Fruit fly (Drosophila melanogaster) whole organism, embryonic: Measurements from ENCODE around the gene rngo.

Experiments used
- Ada2b ChIP-seq: fragments of 200-800 bp; sonication (Bioruptor generic); IDR thresholded peaks from 2 replicates; pipeline ENCODE4 v1.3.6; 2022; ENCODE audit warnings: missing biosample characterization, missing genetic modification characterization
- Asciz ChIP-seq: fragments of 200-800 bp; sonication (Bioruptor generic); optimal IDR thresholded peaks from 2 replicates; lab custom pipeline; 2017; ENCODE audit warnings: missing biosample characterization, mild to moderate bottlenecking, missing genetic modification characterization, missing genetic modification reagents
- Atf-2 ChIP-seq: fragments of 200-800 bp; sonication (Bioruptor generic); optimal IDR thresholded peaks from 2 replicates; lab custom pipeline; 2016; ENCODE audit warnings: missing biosample characterization, missing genetic modification characterization
- CG10654 ChIP-seq: fragments of 200-800 bp; sonication (Bioruptor generic); optimal IDR thresholded peaks from 2 replicates; lab custom pipeline; 2016; ENCODE audit warnings: missing biosample characterization, missing genetic modification characterization
- CG11247 ChIP-seq: fragments of 200-800 bp; sonication (Bioruptor generic); IDR thresholded peaks from 2 replicates; pipeline ENCODE4 v1.3.6; 2022; ENCODE audit warnings: missing biosample characterization, missing genetic modification characterization
- CG11695 ChIP-seq: fragments of 200-800 bp; sonication (Bioruptor generic); IDR thresholded peaks from 3 replicates; pipeline ENCODE4 v1.3.6; 2022; ENCODE audit warnings: missing biosample characterization, missing genetic modification characterization
- CG12744 ChIP-seq: fragments of 200-800 bp; sonication (Bioruptor generic); optimal IDR thresholded peaks from 2 replicates; lab custom pipeline; 2016; ENCODE audit warnings: missing biosample characterization, missing genetic modification characterization
- CG14965 ChIP-seq: fragments of 200-800 bp; sonication (Bioruptor generic); optimal IDR thresholded peaks from 2 replicates; lab custom pipeline; 2016; ENCODE audit warnings: missing biosample characterization, missing genetic modification characterization, borderline replicate concordance
- CG16815 ChIP-seq: fragments of 200-800 bp; sonication (Bioruptor generic); optimal IDR thresholded peaks from 3 replicates; lab custom pipeline; 2017; ENCODE audit warnings: missing biosample characterization, mild to moderate bottlenecking, missing genetic modification characterization
- CG1792 ChIP-seq: fragments of 200-800 bp; sonication (Bioruptor generic); optimal IDR thresholded peaks from 2 replicates; lab custom pipeline; 2016; ENCODE audit warnings: missing biosample characterization, missing genetic modification characterization
- CG4282 ChIP-seq: fragments of 200-800 bp; sonication (Bioruptor generic); optimal IDR thresholded peaks from 2 replicates; lab custom pipeline; 2016; ENCODE audit warnings: missing biosample characterization, missing genetic modification characterization
- CG4360 ChIP-seq: fragments of 200-800 bp; sonication (Bioruptor generic); IDR thresholded peaks from 2 replicates; pipeline ENCODE4 v1.3.6; 2022; ENCODE audit warnings: missing biosample characterization, missing genetic modification characterization
- CG6689 ChIP-seq: fragments of 200-800 bp; sonication (Bioruptor generic); IDR thresholded peaks from 2 replicates; pipeline ENCODE4 v1.3.6; 2022; ENCODE audit warnings: missing biosample characterization, missing genetic modification characterization
- CG7357 ChIP-seq: fragments of 200-800 bp; sonication (Bioruptor generic); IDR thresholded peaks from 3 replicates; pipeline ENCODE4 v1.3.6; 2022; ENCODE audit warnings: missing biosample characterization, missing genetic modification characterization
- CG8478 ChIP-seq: fragments of >200 bp; optimal IDR thresholded peaks from 2 replicates; lab custom pipeline; 2018
- CG8924 ChIP-seq: fragments of 200-800 bp; optimal IDR thresholded peaks from 3 replicates; lab custom pipeline; 2019; ENCODE audit warnings: missing biosample characterization, mild to moderate bottlenecking, missing genetic modification characterization, moderate library complexity
- CG9817 ChIP-seq: fragments of 200-800 bp; sonication (Bioruptor generic); optimal IDR thresholded peaks from 2 replicates; lab custom pipeline; 2018; ENCODE audit warnings: missing biosample characterization, mild to moderate bottlenecking, missing genetic modification characterization, moderate library complexity
- Camta ChIP-seq: fragments of 200-800 bp; sonication (Bioruptor generic); optimal IDR thresholded peaks from 2 replicates; lab custom pipeline; 2016; ENCODE audit warnings: missing biosample characterization, missing genetic modification characterization
- Dip2 ChIP-seq: fragments of 200-800 bp; sonication (Bioruptor generic); IDR thresholded peaks from 2 replicates; pipeline ENCODE4 v1.3.6; 2022; ENCODE audit warnings: missing biosample characterization, missing genetic modification characterization
- Doc2 ChIP-seq: fragments of 200-800 bp; sonication (Bioruptor generic); IDR thresholded peaks from 2 replicates; pipeline ENCODE4 v1.3.6; 2022; ENCODE audit warnings: missing biosample characterization, missing genetic modification characterization
- Ets65A ChIP-seq: fragments of 200-800 bp; sonication (Bioruptor generic); peaks from one replicate; lab custom pipeline; 2016; ENCODE audit warnings: missing biosample characterization, missing genetic modification characterization
- HmgD ChIP-seq: fragments of 200-800 bp; sonication (Bioruptor generic); optimal IDR thresholded peaks from 3 replicates; lab custom pipeline; 2016; ENCODE audit warnings: missing biosample characterization, missing genetic modification characterization
- Hr3 ChIP-seq: fragments of 200-800 bp; sonication (Bioruptor generic); optimal IDR thresholded peaks from 3 replicates; lab custom pipeline; 2016; ENCODE audit warnings: missing biosample characterization, missing genetic modification characterization
- Ptx1 ChIP-seq: fragments of 200-800 bp; sonication (Bioruptor generic); IDR thresholded peaks from 2 replicates; pipeline ENCODE4 v1.3.6; 2022; ENCODE audit warnings: missing biosample characterization, missing genetic modification characterization
- Rx ChIP-seq: fragments of 200-800 bp; sonication (Bioruptor generic); IDR thresholded peaks from 2 replicates; pipeline ENCODE4 v1.3.6; 2022; ENCODE audit warnings: missing biosample characterization, missing genetic modification characterization
- Spps ChIP-seq: fragments of 200-800 bp; sonication (Bioruptor generic); optimal IDR thresholded peaks from 2 replicates; lab custom pipeline; 2018; ENCODE audit warnings: missing biosample characterization, mild to moderate bottlenecking, missing genetic modification characterization
- Stat92E ChIP-seq, 3 experiments: fragments of >200 bp in 2 of 3; fragments of 200-800 bp in 1 of 3; sonication (Bioruptor generic) in 1 of 3; optimal IDR thresholded peaks; 2 replicates each; lab custom pipeline; 2017 to 2019; ENCODE audit warnings: missing biosample characterization in 3 of 3, missing genetic modification characterization in 3 of 3, mild to moderate bottlenecking in 1 of 3, moderate library complexity in 1 of 3
- Taf1 ChIP-seq: fragments of 200-800 bp; sonication (Bioruptor generic); IDR thresholded peaks from 2 replicates; pipeline ENCODE4 v1.3.6; 2022; ENCODE audit warnings: missing biosample characterization, missing genetic modification characterization
- Usf ChIP-seq: fragments of 200-800 bp; sonication (Bioruptor generic); optimal IDR thresholded peaks from 2 replicates; lab custom pipeline; 2017; ENCODE audit warnings: missing genotype, missing biosample characterization, missing genetic modification characterization
- Xbp1 ChIP-seq: fragments of 200-800 bp; sonication (Bioruptor generic); optimal IDR thresholded peaks from 3 replicates; lab custom pipeline; 2016; ENCODE audit warnings: missing biosample characterization, mild to moderate bottlenecking, missing genetic modification characterization
- bab2 ChIP-seq: fragments of 200-800 bp; sonication (Bioruptor generic); optimal IDR thresholded peaks from 2 replicates; lab custom pipeline; 2016; ENCODE audit warnings: missing biosample characterization, missing genetic modification characterization
- bowl ChIP-seq: fragments of 200-800 bp; sonication (Bioruptor generic); IDR thresholded peaks from 2 replicates; pipeline ENCODE4 v1.3.6; 2022; ENCODE audit warnings: missing biosample characterization, missing genetic modification characterization
- fd64A ChIP-seq: fragments of 200-800 bp; sonication (Bioruptor generic); optimal IDR thresholded peaks from 3 replicates; lab custom pipeline; 2018; ENCODE audit warnings: missing biosample characterization, mild to moderate bottlenecking, missing genetic modification characterization
- ftz-f1 ChIP-seq: fragments of 200-800 bp; sonication (Bioruptor generic); optimal IDR thresholded peaks from 2 replicates; lab custom pipeline; 2016; ENCODE audit warnings: missing biosample characterization, missing genetic modification characterization
- h ChIP-seq: fragments of >200 bp; optimal IDR thresholded peaks from 2 replicates; lab custom pipeline; 2017
- ham ChIP-seq: fragments of 200-800 bp; sonication (Bioruptor generic); IDR thresholded peaks from 2 replicates; pipeline ENCODE4 v1.3.6; 2022; ENCODE audit warnings: missing biosample characterization, missing genetic modification characterization
- lola ChIP-seq, 3 experiments: fragments of >200 bp in 2 of 3; fragments of 200-800 bp in 1 of 3; sonication (Bioruptor generic) in 1 of 3; optimal IDR thresholded peaks; 2 replicates each; lab custom pipeline; 2017 to 2019; ENCODE audit warnings: missing biosample characterization in 3 of 3, missing genetic modification characterization in 3 of 3, mild to moderate bottlenecking in 1 of 3, moderate library complexity in 1 of 3
- onecut ChIP-seq: fragments of 200-800 bp; sonication (Bioruptor generic); IDR thresholded peaks from 2 replicates; pipeline ENCODE4 v1.3.6; 2022; ENCODE audit warnings: missing biosample characterization, missing genetic modification characterization
- prd ChIP-seq, 3 experiments: fragments of >200 bp in 2 of 3; fragments of 200-800 bp in 1 of 3; sonication (Bioruptor generic) in 1 of 3; optimal IDR thresholded peaks in 2 of 3; IDR thresholded peaks in 1 of 3; 2 replicates in 2 of 3; 3 replicates in 1 of 3; pipeline versions ENCODE4 v1.3.6 to Lab custom; 2017 to 2022; ENCODE audit warnings: missing biosample characterization in 1 of 3, missing genetic modification characterization in 1 of 3
- psq ChIP-seq: fragments of 200-800 bp; sonication (Bioruptor generic); optimal IDR thresholded peaks from 2 replicates; lab custom pipeline; 2017; ENCODE audit warnings: missing biosample characterization, missing genetic modification characterization
- ranshi ChIP-seq: fragments of 200-800 bp; sonication (Bioruptor generic); IDR thresholded peaks from 2 replicates; pipeline ENCODE4 v1.3.6; 2022; ENCODE audit warnings: missing biosample characterization, missing genetic modification characterization
- sd ChIP-seq: fragments of 200-800 bp; sonication (Bioruptor generic); optimal IDR thresholded peaks from 3 replicates; lab custom pipeline; 2018; ENCODE audit warnings: missing biosample characterization, mild to moderate bottlenecking, missing genetic modification characterization, moderate library complexity
- seq ChIP-seq: fragments of 200-800 bp; sonication (Bioruptor generic); IDR thresholded peaks from 2 replicates; pipeline ENCODE4 v1.3.6; 2022; ENCODE audit warnings: missing biosample characterization, missing genetic modification characterization
- sim ChIP-seq: fragments of 200-800 bp; sonication (Bioruptor generic); IDR thresholded peaks from 2 replicates; pipeline ENCODE4 v1.3.6; 2022; ENCODE audit warnings: missing biosample characterization, missing genetic modification characterization
- sisA ChIP-seq: fragments of 200-800 bp; sonication (Bioruptor generic); IDR thresholded peaks from 2 replicates; pipeline ENCODE4 v1.3.6; 2022; ENCODE audit warnings: missing biosample characterization, missing genetic modification characterization
- sna ChIP-seq: fragments of 200-800 bp; sonication (Bioruptor generic); IDR thresholded peaks from 2 replicates; pipeline ENCODE4 v1.3.6; 2022; ENCODE audit warnings: missing biosample characterization, missing genetic modification characterization; ENCODE audit not compliant: partially characterized antibody
- tll ChIP-seq, 2 experiments: fragments of 200-800 bp in 1 of 2; fragments of >200 bp in 1 of 2; sonication (Bioruptor generic) in 1 of 2; optimal IDR thresholded peaks; 2 replicates each; lab custom pipeline; 2017 to 2019; ENCODE audit warnings: missing biosample characterization in 2 of 2, missing genetic modification characterization in 2 of 2, mild to moderate bottlenecking in 1 of 2, moderate library complexity in 1 of 2
- usp ChIP-seq: fragments of >200 bp; optimal IDR thresholded peaks from 2 replicates; lab custom pipeline; 2017; ENCODE audit warnings: missing biosample characterization, missing genetic modification characterization
- z ChIP-seq: fragments of 200-800 bp; sonication (Bioruptor generic); IDR thresholded peaks from 3 replicates; pipeline ENCODE4 v1.3.6; 2022; ENCODE audit warnings: missing biosample characterization, missing genetic modification characterization
- zf30C ChIP-seq: fragments of 200-800 bp; sonication (Bioruptor generic); optimal IDR thresholded peaks from 3 replicates; lab custom pipeline; 2018; ENCODE audit warnings: missing biosample characterization, mild to moderate bottlenecking, missing genetic modification characterization

Gene rngo

DNA sequence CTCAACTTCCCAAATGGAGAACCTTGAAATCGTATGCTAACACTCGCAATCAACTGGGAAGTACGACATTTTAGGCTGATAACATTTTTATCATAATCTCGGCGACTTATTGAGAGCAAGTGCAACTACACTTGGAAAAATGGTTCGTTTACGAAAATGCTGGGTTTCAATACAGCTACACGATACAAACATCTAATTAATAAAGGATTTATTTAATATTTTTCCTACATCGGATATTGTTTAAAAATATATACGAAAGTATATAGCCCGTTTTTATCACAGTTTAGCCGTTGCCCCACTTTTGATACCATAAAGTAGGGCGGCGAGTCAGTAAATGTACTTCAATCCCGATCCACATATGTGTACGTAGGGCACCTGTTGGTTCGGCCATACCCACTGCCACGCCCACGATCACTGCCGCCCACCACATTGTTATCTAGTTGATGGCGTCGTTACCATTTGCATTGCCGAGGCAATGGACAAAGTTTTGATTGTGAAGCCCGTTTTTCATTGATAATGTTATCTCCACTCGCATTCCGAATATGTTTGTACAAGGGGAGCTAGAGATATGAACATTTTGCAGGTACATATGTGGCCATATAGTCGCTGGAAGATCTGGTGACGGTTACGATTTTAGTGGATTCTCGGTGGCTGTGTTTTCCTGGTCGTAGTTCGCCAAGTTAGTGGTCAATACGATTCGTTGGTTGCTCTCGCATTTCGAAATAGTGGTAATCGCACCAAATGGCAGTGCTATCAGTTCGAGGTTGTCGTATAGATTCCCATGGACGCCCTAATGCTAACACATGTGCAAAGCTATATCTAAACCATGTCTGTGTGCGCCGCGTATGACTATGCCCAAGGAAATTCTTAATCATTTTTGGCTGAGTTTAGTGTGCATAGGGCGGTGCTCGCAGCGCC, 26.5 kb upstream of the rngo start, which contains the start of gene Traf-like (continued):
- TF ChIP-seq CG8478 (lab: Kevin White, UChicago) = no peak
- TF ChIP-seq Camta (GFP tag; lab: Kevin White, UChicago) = no peak
- no peak for TF ChIP-seq ftz-f1 (GFP tag; lab: Kevin White, UChicago)
- no peak for TF ChIP-seq prd (optimal IDR thresholded peaks at IDR 0.05; lab: Kevin White, UChicago)
- TF ChIP-seq prd (GFP tag; IDR thresholded peaks at IDR 0.05; lab: Robert Waterston, UW) = peak; percentile 8; the same call in 1 of the 3 replicates
- TF ChIP-seq CG1792 (GFP tag; lab: Kevin White, UChicago) = no peak
- no peak for TF ChIP-seq Rx (GFP tag; lab: Robert Waterston, UW)
- no peak for TF ChIP-seq CG14965
- no peak for TF ChIP-seq lola (GFP tag; optimal IDR thresholded peaks at IDR 0.05; lab: Kevin White, UChicago)
- TF ChIP-seq ham (GFP tag; lab: Robert Waterston, UW) = no peak
- TF ChIP-seq Ptx1 (GFP tag; lab: Robert Waterston, UW) = peak; percentile 33; the same call in 1 of the 2 replicates
- TF ChIP-seq tll (GFP tag; optimal IDR thresholded peaks at IDR 0.05; lab: Kevin White, UChicago) = no peak
- peak; percentile 6 for TF ChIP-seq Ets65A (GFP tag; lab: Kevin White, UChicago)
- TF ChIP-seq fd64A = no peak
- no peak for TF ChIP-seq sna
- no peak for TF ChIP-seq CG7357 (GFP tag; lab: Robert Waterston, UW)
- TF ChIP-seq Dip2 (GFP tag; lab: Robert Waterston, UW) = no peak
- TF ChIP-seq Usf (GFP tag; lab: Kevin White, UChicago) = no peak
- peak; percentile 22 for TF ChIP-seq CG8924 (tag; lab: Kevin White, UChicago)
- TF ChIP-seq CG6689 (GFP tag; lab: Robert Waterston, UW) = 0 out of 2 replicates have a peak, but pooled peaks have one; percentile 22
- TF ChIP-seq onecut (GFP tag; lab: Robert Waterston, UW) = no peak
- no peak for TF ChIP-seq CG11247
- TF ChIP-seq Atf-2 (GFP tag; lab: Kevin White, UChicago) = no peak
- no peak for TF ChIP-seq Taf1 (GFP tag; lab: Robert Waterston, UW)
- no peak for TF ChIP-seq sim (GFP tag; lab: Robert Waterston, UW)
- TF ChIP-seq ranshi = 0 out of 2 replicates have a peak, but pooled peaks have one; percentile 34
- TF ChIP-seq CG9817 (tag; lab: Kevin White, UChicago) = peak; percentile 5
- TF ChIP-seq Asciz (GFP tag; lab: Kevin White, UChicago) = peak; percentile 14
- no peak for TF ChIP-seq h (lab: Kevin White, UChicago)
- TF ChIP-seq HmgD (GFP tag; lab: Kevin White, UChicago) = no peak
- no peak for TF ChIP-seq bab2 (GFP tag; lab: Kevin White, UChicago)
- no peak for TF ChIP-seq CG4360 (GFP tag; lab: Robert Waterston, UW)
- no peak for TF ChIP-seq Spps (tag; lab: Kevin White, UChicago)
- TF ChIP-seq psq (GFP tag; lab: Kevin White, UChicago) = no peak
- TF ChIP-seq Doc2 (GFP tag; lab: Robert Waterston, UW) = no peak
- no peak for TF ChIP-seq CG10654 (GFP tag; lab: Kevin White, UChicago)
- TF ChIP-seq sd = peak; percentile 96
- TF ChIP-seq CG12744 (GFP tag; lab: Kevin White, UChicago) = no peak
- TF ChIP-seq CG16815 (GFP tag; lab: Kevin White, UChicago) = no peak
- 0 out of 3 replicates have a peak, but pooled peaks have one; percentile 38 for TF ChIP-seq CG11695
- no peak for TF ChIP-seq CG4282
- TF ChIP-seq zf30C = peak; percentile 16
- no peak; the same call in 1 of the 2 replicates for TF ChIP-seq sisA (GFP tag; lab: Robert Waterston, UW)
- TF ChIP-seq seq = no peak
- TF ChIP-seq Ada2b (GFP tag; lab: Robert Waterston, UW) = no peak
- no peak for TF ChIP-seq Xbp1 (GFP tag; lab: Kevin White, UChicago)
- TF ChIP-seq usp (GFP tag; lab: Kevin White, UChicago) = no peak
- no peak for TF ChIP-seq z (GFP tag; lab: Robert Waterston, UW)
- no peak for TF ChIP-seq Stat92E (GFP tag; optimal IDR thresholded peaks at IDR 0.05; lab: Kevin White, UChicago)
- peak; percentile 61 for TF ChIP-seq Hr3 (GFP tag; lab: Kevin White, UChicago)
- no peak for TF ChIP-seq bowl (GFP tag; lab: Robert Waterston, UW)
